Fruit fly (Drosophila melanogaster) whole organism, embryonic: ENCODE data around the gene CG5934.

ENCODE experiments used
- CG10267 ChIP-seq: fragments of 200-800 bp; sonication (Bioruptor generic); optimal IDR thresholded peaks from 2 replicates; lab custom pipeline; 2018; ENCODE audit warnings: missing biosample characterization, mild to moderate bottlenecking, missing genetic modification characterization, moderate library complexity
- CG10431 ChIP-seq: fragments of 200-800 bp; sonication (Bioruptor generic); optimal IDR thresholded peaks from 3 replicates; lab custom pipeline; 2018; ENCODE audit warnings: missing biosample characterization, mild to moderate bottlenecking, missing genetic modification characterization
- CG14860 ChIP-seq: fragments of 200-800 bp; sonication (Bioruptor generic); IDR thresholded peaks from 3 replicates; pipeline ENCODE4 v1.3.6; 2022; ENCODE audit warnings: missing biosample characterization, missing genetic modification characterization; ENCODE audit not compliant: partially characterized antibody
- CG16815 ChIP-seq: fragments of 200-800 bp; sonication (Bioruptor generic); optimal IDR thresholded peaks from 3 replicates; lab custom pipeline; 2017; ENCODE audit warnings: missing biosample characterization, mild to moderate bottlenecking, missing genetic modification characterization
- CG17568 ChIP-seq: fragments of 200-800 bp; sonication (Bioruptor generic); optimal IDR thresholded peaks from 2 replicates; lab custom pipeline; 2018; ENCODE audit warnings: missing biosample characterization, mild to moderate bottlenecking, missing genetic modification characterization, moderate library complexity
- CG34376 ChIP-seq: fragments of 200-800 bp; sonication (Bioruptor generic); optimal IDR thresholded peaks from 2 replicates; lab custom pipeline; 2018; ENCODE audit warnings: missing biosample characterization, mild to moderate bottlenecking, missing genetic modification characterization
- CG3838 ChIP-seq: fragments of 200-800 bp; sonication (Bioruptor generic); optimal IDR thresholded peaks from 3 replicates; lab custom pipeline; 2016; ENCODE audit warnings: missing biosample characterization, missing genetic modification characterization
- CG42726 ChIP-seq: fragments of 200-800 bp; sonication (Bioruptor generic); IDR thresholded peaks from 2 replicates; pipeline ENCODE4 v1.3.6; 2022; ENCODE audit warnings: missing biosample characterization, missing genetic modification characterization; ENCODE audit not compliant: partially characterized antibody
- CG5953 ChIP-seq: fragments of 200-800 bp; sonication (Bioruptor generic); IDR thresholded peaks from 2 replicates; pipeline ENCODE4 v1.3.6; 2022; ENCODE audit warnings: missing biosample characterization, missing genetic modification characterization
- CG6854 ChIP-seq: fragments of 200-800 bp; sonication (Bioruptor generic); optimal IDR thresholded peaks from 3 replicates; lab custom pipeline; 2017; ENCODE audit warnings: missing biosample characterization, mild to moderate bottlenecking, missing genetic modification characterization
- CG7556 ChIP-seq: fragments of 200-800 bp; sonication (Bioruptor generic); optimal IDR thresholded peaks from 2 replicates; lab custom pipeline; 2017; ENCODE audit warnings: missing biosample characterization, mild to moderate bottlenecking, missing genetic modification characterization
- CG7987 ChIP-seq: fragments of 200-800 bp; sonication (Bioruptor generic); optimal IDR thresholded peaks from 2 replicates; lab custom pipeline; 2018; ENCODE audit warnings: missing biosample characterization, mild to moderate bottlenecking, missing genetic modification characterization, moderate library complexity
- Chrac-16 ChIP-seq: fragments of 200-800 bp; sonication (Bioruptor generic); optimal IDR thresholded peaks from 3 replicates; lab custom pipeline; 2016; ENCODE audit warnings: missing biosample characterization, missing genetic modification characterization
- CkIIα-i1 ChIP-seq: fragments of 200-800 bp; sonication (Bioruptor generic); IDR thresholded peaks from 2 replicates; pipeline ENCODE4 v1.3.6; 2022; ENCODE audit warnings: missing biosample characterization, missing genetic modification characterization
- D ChIP-seq, 2 experiments: fragments of 200-800 bp in 1 of 2; fragments of >200 bp in 1 of 2; sonication (Bioruptor generic) in 1 of 2; optimal IDR thresholded peaks; 2 replicates in 1 of 2; 3 replicates in 1 of 2; lab custom pipeline; 2017; ENCODE audit warnings: mild to moderate bottlenecking in 1 of 2, missing biosample characterization in 1 of 2, missing genetic modification characterization in 1 of 2, missing genetic modification reagents in 1 of 2
- Dad ChIP-seq: fragments of 200-800 bp; sonication (Bioruptor generic); optimal IDR thresholded peaks from 3 replicates; lab custom pipeline; 2016; ENCODE audit warnings: missing biosample characterization, missing genetic modification characterization
- Doc2 ChIP-seq: fragments of 200-800 bp; sonication (Bioruptor generic); IDR thresholded peaks from 2 replicates; pipeline ENCODE4 v1.3.6; 2022; ENCODE audit warnings: missing biosample characterization, missing genetic modification characterization
- ERR ChIP-seq: fragments of 200-800 bp; sonication (Bioruptor generic); optimal IDR thresholded peaks from 2 replicates; lab custom pipeline; 2016; ENCODE audit warnings: missing biosample characterization, missing genetic modification characterization
- HLH3B ChIP-seq: fragments of 200-800 bp; sonication (Bioruptor generic); IDR thresholded peaks from 2 replicates; pipeline ENCODE4 v1.3.6; 2022; ENCODE audit warnings: missing biosample characterization, missing genetic modification characterization
- Hr51 ChIP-seq, 2 experiments: fragments of 200-800 bp; sonication (Bioruptor generic); optimal IDR thresholded peaks; 2 replicates in 1 of 2; 3 replicates in 1 of 2; lab custom pipeline; 2016 to 2018; ENCODE audit warnings: missing biosample characterization in 2 of 2, missing genetic modification characterization in 2 of 2, mild to moderate bottlenecking in 1 of 2, moderate library complexity in 1 of 2
- Lim3 ChIP-seq: fragments of 200-800 bp; sonication (Bioruptor generic); IDR thresholded peaks from 2 replicates; pipeline ENCODE4 v1.3.6; 2022; ENCODE audit warnings: missing biosample characterization, missing genetic modification characterization
- Oli ChIP-seq: fragments of 200-800 bp; sonication (Bioruptor generic); optimal IDR thresholded peaks from 2 replicates; lab custom pipeline; 2018; ENCODE audit warnings: missing biosample characterization, mild to moderate bottlenecking, missing genetic modification characterization, moderate library complexity
- Stat92E ChIP-seq, 3 experiments: fragments of >200 bp in 2 of 3; fragments of 200-800 bp in 1 of 3; sonication (Bioruptor generic) in 1 of 3; optimal IDR thresholded peaks; 2 replicates each; lab custom pipeline; 2017 to 2019; ENCODE audit warnings: missing biosample characterization in 3 of 3, missing genetic modification characterization in 3 of 3, mild to moderate bottlenecking in 1 of 3, moderate library complexity in 1 of 3
- al ChIP-seq: fragments of 200-800 bp; sonication (Bioruptor generic); IDR thresholded peaks from 2 replicates; pipeline ENCODE4 v1.3.6; 2022; ENCODE audit warnings: missing biosample characterization, missing genetic modification characterization
- ash1 ChIP-seq: fragments of 200-800 bp; sonication (Bioruptor generic); optimal IDR thresholded peaks from 2 replicates; lab custom pipeline; 2018; ENCODE audit warnings: missing biosample characterization, mild to moderate bottlenecking, missing genetic modification characterization
- bbx ChIP-seq: fragments of 200-800 bp; sonication (Bioruptor generic); IDR thresholded peaks from 2 replicates; pipeline ENCODE4 v1.3.6; 2022; ENCODE audit warnings: missing biosample characterization, missing genetic modification characterization; ENCODE audit not compliant: partially characterized antibody
- cato ChIP-seq: fragments of 200-800 bp; sonication (Bioruptor generic); optimal IDR thresholded peaks from 2 replicates; lab custom pipeline; 2016; ENCODE audit warnings: missing biosample characterization, missing genetic modification characterization, borderline replicate concordance
- chm ChIP-seq: fragments of 200-800 bp; sonication (Bioruptor generic); IDR thresholded peaks from 2 replicates; pipeline ENCODE4 v1.3.6; 2022; ENCODE audit warnings: missing biosample characterization, missing genetic modification characterization
- disco-r ChIP-seq: fragments of 200-800 bp; sonication (Bioruptor generic); optimal IDR thresholded peaks from 2 replicates; lab custom pipeline; 2016; ENCODE audit warnings: missing biosample characterization, missing genetic modification characterization
- dmrt11E ChIP-seq: fragments of 200-800 bp; sonication (Bioruptor generic); optimal IDR thresholded peaks from 3 replicates; lab custom pipeline; 2018; ENCODE audit warnings: missing biosample characterization, mild to moderate bottlenecking, missing genetic modification characterization, moderate library complexity
- grn ChIP-seq: fragments of 200-800 bp; sonication (Bioruptor generic); optimal IDR thresholded peaks from 3 replicates; lab custom pipeline; 2017; ENCODE audit warnings: missing biosample characterization, missing genetic modification characterization
- her ChIP-seq: fragments of 200-800 bp; sonication (Bioruptor generic); optimal IDR thresholded peaks from 2 replicates; lab custom pipeline; 2016; ENCODE audit warnings: missing biosample characterization, missing genetic modification characterization
- hkb ChIP-seq, 2 experiments: fragments of 200-800 bp in 1 of 2; fragments of >200 bp in 1 of 2; sonication (Bioruptor generic) in 1 of 2; IDR thresholded peaks in 1 of 2; optimal IDR thresholded peaks in 1 of 2; 2 replicates each; pipeline versions ENCODE4 v1.3.6 to Lab custom; 2017 to 2022; ENCODE audit warnings: missing biosample characterization in 1 of 2, missing genetic modification characterization in 1 of 2
- hth ChIP-seq: fragments of >200 bp; optimal IDR thresholded peaks from 2 replicates; lab custom pipeline; 2017; ENCODE audit warnings: inconsistent platforms
- lbe ChIP-seq: fragments of 200-800 bp; sonication (Bioruptor generic); optimal IDR thresholded peaks from 2 replicates; lab custom pipeline; 2016; ENCODE audit warnings: missing biosample characterization, mild to moderate bottlenecking, missing genetic modification characterization
- nerfin-1 ChIP-seq: fragments of 200-800 bp; sonication (Bioruptor generic); optimal IDR thresholded peaks from 3 replicates; lab custom pipeline; 2019; ENCODE audit warnings: missing biosample characterization, mild to moderate bottlenecking, missing genetic modification characterization, moderate library complexity
- phol ChIP-seq: fragments of 200-800 bp; sonication (Bioruptor generic); optimal IDR thresholded peaks from 3 replicates; lab custom pipeline; 2018; ENCODE audit warnings: missing biosample characterization, mild to moderate bottlenecking, missing genetic modification characterization, moderate library complexity
- pros ChIP-seq: fragments of 200-800 bp; sonication (Bioruptor generic); optimal IDR thresholded peaks from 3 replicates; lab custom pipeline; 2019; ENCODE audit warnings: missing biosample characterization, mild to moderate bottlenecking, missing genetic modification characterization, moderate library complexity
- salm ChIP-seq: fragments of 200-800 bp; sonication (Bioruptor generic); optimal IDR thresholded peaks from 2 replicates; lab custom pipeline; 2018; ENCODE audit warnings: missing biosample characterization, mild to moderate bottlenecking, missing genetic modification characterization
- sens ChIP-seq: fragments of 200-800 bp; sonication (Bioruptor generic); peaks from one replicate; lab custom pipeline; 2016; ENCODE audit warnings: missing biosample characterization, missing genetic modification characterization
- sna ChIP-seq: fragments of 200-800 bp; sonication (Bioruptor generic); IDR thresholded peaks from 2 replicates; pipeline ENCODE4 v1.3.6; 2022; ENCODE audit warnings: missing biosample characterization, missing genetic modification characterization; ENCODE audit not compliant: partially characterized antibody
- toy ChIP-seq: fragments of 200-800 bp; sonication (Bioruptor generic); IDR thresholded peaks from 2 replicates; pipeline ENCODE4 v1.3.6; 2022; ENCODE audit warnings: missing biosample characterization, missing genetic modification characterization
- trem ChIP-seq: fragments of 200-800 bp; optimal IDR thresholded peaks from 3 replicates; lab custom pipeline; 2019; ENCODE audit warnings: missing biosample characterization, mild to moderate bottlenecking, missing genetic modification characterization, moderate library complexity
- ttk ChIP-seq: fragments of 200-800 bp; sonication (Bioruptor generic); IDR thresholded peaks from 2 replicates; pipeline ENCODE4 v2.1.2; 2022; ENCODE audit warnings: missing biosample characterization, missing genetic modification characterization
- usp ChIP-seq: fragments of >200 bp; optimal IDR thresholded peaks from 2 replicates; lab custom pipeline; 2017; ENCODE audit warnings: missing biosample characterization, missing genetic modification characterization
- z ChIP-seq: fragments of 200-800 bp; sonication (Bioruptor generic); IDR thresholded peaks from 3 replicates; pipeline ENCODE4 v1.3.6; 2022; ENCODE audit warnings: missing biosample characterization, missing genetic modification characterization
- zen ChIP-seq: fragments of 200-800 bp; sonication (Bioruptor generic); optimal IDR thresholded peaks from 3 replicates; lab custom pipeline; 2018; ENCODE audit warnings: missing biosample characterization, mild to moderate bottlenecking, missing genetic modification characterization, moderate library complexity

The CG5934 gene

dm6 chr3R:27253136-27253920 lies 20.2 kb upstream of the CG5934 start, which contains the start of gene pll (continued):
- peak; percentile 53 for TF ChIP-seq nerfin-1 (tag; lab: Kevin White, UChicago)
- peak; percentile 40 for TF ChIP-seq salm (tag; lab: Kevin White, UChicago)
- TF ChIP-seq cato, result no peak
- TF ChIP-seq dmrt11E (tag; lab: Kevin White, UChicago), result peak; percentile 72
- TF ChIP-seq CkIIα-i1 (GFP tag; lab: Robert Waterston, UW), result no peak
- TF ChIP-seq toy (GFP tag; lab: Robert Waterston, UW), result no peak
- no peak for TF ChIP-seq CG17568 (GFP tag; lab: Kevin White, UChicago)
- TF ChIP-seq pros (GFP tag; lab: Kevin White, UChicago), result no peak
- peak; percentile 64 for TF ChIP-seq CG16815 (GFP tag; lab: Kevin White, UChicago)
- TF ChIP-seq sna (GFP tag; lab: Robert Waterston, UW), result no peak
- no peak for TF ChIP-seq CG14860 (GFP tag; lab: Robert Waterston, UW)
- TF ChIP-seq zen (tag; lab: Kevin White, UChicago), result peak; percentile 82
- TF ChIP-seq Dad (GFP tag; lab: Kevin White, UChicago), result peak; percentile 51
- TF ChIP-seq HLH3B, result peak; percentile 89
- peak; percentile 48 for TF ChIP-seq bbx
- peak; percentile 83 for TF ChIP-seq al (GFP tag; lab: Robert Waterston, UW)
- TF ChIP-seq Oli (tag; lab: Kevin White, UChicago), result peak; percentile 62
- peak; percentile 53 for TF ChIP-seq CG3838
- TF ChIP-seq sens (GFP tag; lab: Kevin White, UChicago), result peak; percentile 94
- TF ChIP-seq CG5953 (GFP tag; lab: Robert Waterston, UW), result peak; percentile 88
- peak; percentile 18 for TF ChIP-seq D (optimal IDR thresholded peaks at IDR 0.05; lab: Kevin White, UChicago)
- peak; percentile 46 for TF ChIP-seq D (GFP tag; optimal IDR thresholded peaks at IDR 0.05; lab: Kevin White, UChicago)
- no peak for TF ChIP-seq usp (GFP tag; lab: Kevin White, UChicago)
- peak; percentile 93 for TF ChIP-seq trem (tag; lab: Kevin White, UChicago)
- TF ChIP-seq ttk (GFP tag; lab: Robert Waterston, UW), result peak; percentile 84
- TF ChIP-seq lbe, result no peak
- TF ChIP-seq Stat92E (GFP tag; optimal IDR thresholded peaks at IDR 0.05; lab: Kevin White, UChicago), result peak in 1 of 3 experiments; percentile 64
- TF ChIP-seq ERR, result peak; percentile 76
- TF ChIP-seq z, result no peak
- TF ChIP-seq Hr51 (GFP tag; optimal IDR thresholded peaks at IDR 0.05; lab: Kevin White, UChicago), result peak; percentile 70 to 77
- no peak for TF ChIP-seq grn (GFP tag; lab: Kevin White, UChicago)
- TF ChIP-seq CG34376 (GFP tag; lab: Kevin White, UChicago), result peak; percentile 35
- peak; percentile 84 for TF ChIP-seq phol (tag; lab: Kevin White, UChicago)
- peak; percentile 35; the same call in 1 of the 2 replicates for TF ChIP-seq CG42726 (GFP tag; lab: Robert Waterston, UW)
- no peak for TF ChIP-seq hth (lab: Kevin White, UChicago)
- TF ChIP-seq hkb (optimal IDR thresholded peaks at IDR 0.05; lab: Kevin White, UChicago), result peak; percentile 82
- peak; percentile 89 for TF ChIP-seq hkb (GFP tag; IDR thresholded peaks at IDR 0.05; lab: Robert Waterston, UW)
- TF ChIP-seq CG6854 (GFP tag; lab: Kevin White, UChicago), result no peak
- 0 out of 2 replicates have a peak, but pooled peaks have one; percentile 7 for TF ChIP-seq Lim3 (GFP tag; lab: Robert Waterston, UW)
- peak; percentile 86 for TF ChIP-seq Chrac-16 (GFP tag; lab: Kevin White, UChicago)
- no peak for TF ChIP-seq her (GFP tag; lab: Kevin White, UChicago)
- peak; percentile 80 for TF ChIP-seq CG10267 (tag; lab: Kevin White, UChicago)
- no peak for TF ChIP-seq CG10431 (GFP tag; lab: Kevin White, UChicago)
- TF ChIP-seq CG7987 (GFP tag; lab: Kevin White, UChicago), result peak; percentile 32
- TF ChIP-seq CG7556 (GFP tag; lab: Kevin White, UChicago), result peak; percentile 72
- no peak for TF ChIP-seq disco-r
- TF ChIP-seq ash1, result no peak
- TF ChIP-seq Doc2, result no peak
- peak; percentile 92 for TF ChIP-seq chm (GFP tag; lab: Robert Waterston, UW)
